Worm (Caenorhabditis elegans) whole organism, young adult: ENCODE data around the gene C16C10.8.

ENCODE experiments used
- B0035.1 ChIP-seq: sonication (generic microtip); optimal IDR thresholded peaks from 2 replicates; lab custom pipeline; 2016; ENCODE audit warnings: missing genetic modification characterization, mild to moderate bottlenecking, missing compliant biosample characterization, missing genotype, missing genetic modification reagents
- attf-5 ChIP-seq: fragments of 200-800 bp; sonication (Bioruptor generic); optimal IDR thresholded peaks from 2 replicates; lab custom pipeline; 2018; ENCODE audit warnings: mild to moderate bottlenecking, missing genetic modification characterization, missing compliant biosample characterization
- dpl-1 ChIP-seq: fragments of 150-350 bp; optimal IDR thresholded peaks from 2 replicates; lab custom pipeline; 2014; ENCODE audit warnings: missing biosample characterization, missing genetic modification reagents, missing genetic modification characterization
- rcor-1 ChIP-seq: fragments of 200-800 bp; sonication (Bioruptor generic); IDR thresholded peaks from 2 replicates; pipeline ENCODE4 v1.3.6; 2022; ENCODE audit warnings: missing genetic modification reagents, missing genetic modification characterization, missing compliant biosample characterization
- unc-130 ChIP-seq: sonication (generic microtip); optimal IDR thresholded peaks from 2 replicates; lab custom pipeline; 2016; ENCODE audit warnings: missing genetic modification reagents, missing genetic modification characterization, missing compliant biosample characterization

DNA sequence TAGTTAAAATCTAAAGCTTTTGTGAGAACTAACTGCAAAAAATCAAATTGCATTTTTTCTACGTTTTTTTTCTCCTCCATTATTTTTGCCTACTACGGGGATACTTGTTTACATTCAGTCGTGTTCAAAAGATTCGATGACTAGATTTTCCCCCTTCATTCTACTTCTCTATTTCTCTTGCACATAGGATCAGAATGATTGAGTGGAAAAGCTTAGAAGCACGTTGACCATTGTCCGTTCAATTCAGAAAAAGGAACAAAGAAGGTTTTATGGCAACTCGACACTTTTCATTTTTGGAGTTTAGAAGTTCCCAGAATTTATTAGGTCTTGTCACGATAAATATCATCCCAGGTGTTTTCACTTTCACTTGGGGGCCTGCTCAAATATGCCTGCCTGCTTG lies 26.8 kb downstream of the C16C10.8 start:
- TF ChIP-seq attf-5 (GFP tag; lab: Kevin White, UChicago) (no peak), dpl-1 (GFP tag; lab: Kevin White, UChicago) (no peak), unc-130 (GFP tag; lab: Kevin White, UChicago) (no peak), B0035.1 (tag; lab: Kevin White, UChicago) (no peak), rcor-1 (GFP tag; lab: Robert Waterston, UW) (no peak)
